Fruit fly (Drosophila melanogaster): Measurements from ENCODE around the gene Calr.
A peak's percentile ranks its signal among the peaks of the same experiment; 100 is the strongest.

Calr gene

dm6 chr3R:9632110-9632921 lies 1.7 kb upstream of the Calr start:
- TF ChIP-seq fd96Ca (GFP tag; IDR thresholded peaks at IDR 0.05) (no peak), CG32121 (GFP tag; IDR thresholded peaks at IDR 0.05) (no peak), CG34367 (tag; optimal IDR thresholded peaks at IDR 0.05) (no peak), CG12605 (GFP tag; IDR thresholded peaks at IDR 0.05) (no peak), EcR (GFP tag; optimal IDR thresholded peaks at IDR 0.05) (no peak), Snoo (tag; optimal IDR thresholded peaks at IDR 0.05) (no peak), Pif1B (GFP tag; optimal IDR thresholded peaks at IDR 0.05) (no peak), Pif1A (GFP tag; optimal IDR thresholded peaks at IDR 0.05) (no peak), D1 (tag; optimal IDR thresholded peaks at IDR 0.05) (no peak)

DNA sequence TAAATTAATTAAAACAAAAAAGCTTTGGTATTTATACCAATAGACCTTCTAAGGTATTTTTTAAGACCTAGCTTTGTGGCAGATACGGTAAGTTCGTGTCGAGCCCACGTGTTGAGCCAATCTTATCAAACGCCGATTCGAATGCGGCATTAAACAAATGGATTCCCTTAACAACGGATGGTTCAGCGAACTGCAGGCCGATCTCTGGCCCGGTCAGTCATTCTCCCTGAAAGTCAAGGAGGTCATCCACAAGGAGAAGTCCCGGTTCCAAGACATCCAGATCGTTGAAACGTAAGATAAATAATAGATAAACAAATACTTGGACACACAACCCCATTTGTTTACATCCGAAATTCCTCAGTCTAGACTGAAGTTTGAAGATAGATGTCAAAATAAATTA lies 913 bp upstream of the Calr start, which contains the start of gene SpdS:
Gene SpdS, plus strand, starts transcription at position 78 of the 400 bp plus-strand sequence.
- no peak for TF ChIP-seq fd96Ca (GFP tag; IDR thresholded peaks at IDR 0.05)
- TF ChIP-seq CG14655 (GFP tag; optimal IDR thresholded peaks at IDR 0.05) = no peak
- TF ChIP-seq rn (GFP tag; IDR thresholded peaks at IDR 0.05) = no peak
- TF ChIP-seq CG4496 (GFP tag; IDR thresholded peaks at IDR 0.05) = no peak
- TF ChIP-seq CG8159 (tag; optimal IDR thresholded peaks at IDR 0.05) = no peak
- TF ChIP-seq Ets98B (GFP tag; IDR thresholded peaks at IDR 0.05) = no peak
- TF ChIP-seq CG9948 (tag; optimal IDR thresholded peaks at IDR 0.05) = no peak
- no peak for TF ChIP-seq CG8301 (tag; optimal IDR thresholded peaks at IDR 0.05)
- TF ChIP-seq gl (tag; optimal IDR thresholded peaks at IDR 0.05) = no peak
- TF ChIP-seq CG34367 (tag; optimal IDR thresholded peaks at IDR 0.05) = no peak
- no peak for TF ChIP-seq CG17806 (tag; optimal IDR thresholded peaks at IDR 0.05)
- no peak for TF ChIP-seq CG10348 (GFP tag; IDR thresholded peaks at IDR 0.05)
- TF ChIP-seq CG12605 (GFP tag; IDR thresholded peaks at IDR 0.05) = no peak

dm6 chr3R:9630053-9630632 lies 508 bp downstream of the Calr start:
- TF ChIP-seq EcR (GFP tag; optimal IDR thresholded peaks at IDR 0.05) = peak; percentile 30
- no peak for TF ChIP-seq CG10348 (GFP tag; IDR thresholded peaks at IDR 0.05)

DNA sequence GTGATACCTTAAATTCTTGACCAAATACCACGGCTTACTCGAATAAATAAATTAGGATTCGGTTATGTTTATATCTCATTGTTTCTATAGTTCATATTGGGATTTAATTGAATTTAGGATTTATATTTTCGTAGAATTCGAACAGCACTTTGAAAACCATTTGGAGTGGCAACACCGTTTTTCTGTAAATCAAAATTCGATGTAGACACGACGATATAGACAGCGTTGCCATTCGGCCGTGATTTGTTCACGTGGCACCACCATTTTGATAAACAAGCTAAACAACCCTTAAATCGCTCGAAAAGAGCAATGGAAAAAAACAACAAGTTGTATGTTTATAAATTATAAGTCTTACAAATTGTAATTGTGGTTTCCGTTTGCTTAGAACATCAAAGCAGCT lies 2.0 kb downstream of the Calr start:
- no peak for TF ChIP-seq Pif1A (GFP tag; optimal IDR thresholded peaks at IDR 0.05)
- TF ChIP-seq Snoo (tag; optimal IDR thresholded peaks at IDR 0.05) = no peak
- TF ChIP-seq CG13204 (GFP tag; optimal IDR thresholded peaks at IDR 0.05) = no peak
- TF ChIP-seq CG8159 (tag; optimal IDR thresholded peaks at IDR 0.05) = no peak
- no peak for TF ChIP-seq CG15710 (tag; optimal IDR thresholded peaks at IDR 0.05)
- no peak for TF ChIP-seq rn (GFP tag; IDR thresholded peaks at IDR 0.05)
- no peak for TF ChIP-seq CG14655 (GFP tag; optimal IDR thresholded peaks at IDR 0.05)
- no peak for TF ChIP-seq CG32121 (GFP tag; IDR thresholded peaks at IDR 0.05)
- no peak for TF ChIP-seq EcR (GFP tag; optimal IDR thresholded peaks at IDR 0.05)
- no peak for TF ChIP-seq CG17806 (tag; optimal IDR thresholded peaks at IDR 0.05)
- TF ChIP-seq fd96Ca (GFP tag; IDR thresholded peaks at IDR 0.05) = no peak
- no peak for TF ChIP-seq CG12605 (GFP tag; IDR thresholded peaks at IDR 0.05)
- no peak for TF ChIP-seq CG9948 (tag; optimal IDR thresholded peaks at IDR 0.05)
- TF ChIP-seq CG10348 (GFP tag; IDR thresholded peaks at IDR 0.05) = no peak
- TF ChIP-seq Ets98B (GFP tag; IDR thresholded peaks at IDR 0.05) = no peak
- TF ChIP-seq gl (tag; optimal IDR thresholded peaks at IDR 0.05) = no peak
- TF ChIP-seq CG4496 (GFP tag; IDR thresholded peaks at IDR 0.05) = no peak

dm6 chr3R:9628036-9628435 lies 2.6 kb downstream of the Calr start:
- TF ChIP-seq CG9948 (tag; optimal IDR thresholded peaks at IDR 0.05) (no peak), D1 (tag; optimal IDR thresholded peaks at IDR 0.05) (no peak), CG15710 (tag; optimal IDR thresholded peaks at IDR 0.05) (no peak), CG32121 (GFP tag; IDR thresholded peaks at IDR 0.05) (no peak), CG17806 (tag; optimal IDR thresholded peaks at IDR 0.05) (no peak), EcR (GFP tag; optimal IDR thresholded peaks at IDR 0.05) (no peak), CG10348 (GFP tag; IDR thresholded peaks at IDR 0.05) (no peak), CG34367 (tag; optimal IDR thresholded peaks at IDR 0.05) (no peak), CG12605 (GFP tag; IDR thresholded peaks at IDR 0.05) (no peak), CG8301 (tag; optimal IDR thresholded peaks at IDR 0.05) (no peak), CG13204 (GFP tag; optimal IDR thresholded peaks at IDR 0.05) (no peak), fd96Ca (GFP tag; IDR thresholded peaks at IDR 0.05) (no peak), CG4496 (GFP tag; IDR thresholded peaks at IDR 0.05) (no peak), Pif1B (GFP tag; optimal IDR thresholded peaks at IDR 0.05) (no peak), Pif1A (GFP tag; optimal IDR thresholded peaks at IDR 0.05) (no peak), gl (tag; optimal IDR thresholded peaks at IDR 0.05) (no peak), CG8159 (tag; optimal IDR thresholded peaks at IDR 0.05) (no peak)

- TF ChIP-seq fd96Ca (GFP tag; IDR thresholded peaks at IDR 0.05) (no peak), CG9948 (tag; optimal IDR thresholded peaks at IDR 0.05) (peak; percentile 32), Ets98B (GFP tag; IDR thresholded peaks at IDR 0.05) (no peak), Snoo (tag; optimal IDR thresholded peaks at IDR 0.05) (peak; percentile 9), CG17806 (tag; optimal IDR thresholded peaks at IDR 0.05) (peak; percentile 37), CG12605 (GFP tag; IDR thresholded peaks at IDR 0.05) (no peak), Pif1B (GFP tag; optimal IDR thresholded peaks at IDR 0.05) (peak; percentile 33), CG8159 (tag; optimal IDR thresholded peaks at IDR 0.05) (peak; percentile 33), CG8301 (tag; optimal IDR thresholded peaks at IDR 0.05) (peak; percentile 3), CG15710 (tag; optimal IDR thresholded peaks at IDR 0.05) (peak; percentile 24)
Observed at dm6 chr3R:9626880-9627401, 3.7 kb downstream of the Calr start, which contains the start of the genes CG9427 and CG8319. Gene CG9427 (minus strand): TSS chr3R:9626930. Gene CG8319 (plus strand): TSS chr3R:9627321.
